Worm (Caenorhabditis elegans) whole organism, young adult: ENCODE results near the gene T06C10.3.

Source experiments
- B0019.2 ChIP-seq: fragments of 200-800 bp; sonication (Bioruptor generic); conservative IDR thresholded peaks from 2 replicates; pipeline ENCODE4 v1.3.6; 2022; ENCODE audit warnings: missing genetic modification reagents, missing genetic modification characterization, missing compliant biosample characterization
- B0035.1 ChIP-seq: sonication (generic microtip); optimal IDR thresholded peaks from 2 replicates; lab custom pipeline; 2016; ENCODE audit warnings: missing genetic modification characterization, mild to moderate bottlenecking, missing compliant biosample characterization, missing genotype, missing genetic modification reagents
- B0261.1 ChIP-seq: sonication (generic microtip); optimal IDR thresholded peaks from 2 replicates; lab custom pipeline; 2016; ENCODE audit warnings: mild to moderate bottlenecking, missing genetic modification characterization, moderate library complexity, missing compliant biosample characterization
- C06A6.2 ChIP-seq: fragments of 200-800 bp; sonication (Bioruptor generic); conservative IDR thresholded peaks from 2 replicates; pipeline ENCODE4 v1.3.6; 2022; ENCODE audit warnings: missing genetic modification characterization, missing compliant biosample characterization
- D2030.7 ChIP-seq: fragments of 200-800 bp; sonication (Bioruptor generic); IDR thresholded peaks from 2 replicates; pipeline ENCODE4 v1.3.6; 2022; ENCODE audit warnings: missing genetic modification reagents, missing genetic modification characterization, missing compliant biosample characterization
- F23B12.7 ChIP-seq: sonication (generic microtip); optimal IDR thresholded peaks from 2 replicates; lab custom pipeline; 2017; ENCODE audit warnings: missing genetic modification characterization, mild to moderate bottlenecking, missing compliant biosample characterization, antibody characterized with exemption, moderate library complexity; ENCODE audit not compliant: insufficient read depth
- F37B4.10 ChIP-seq: fragments of 200-800 bp; sonication (Bioruptor generic); IDR thresholded peaks from 2 replicates; pipeline ENCODE4 v1.3.6; 2022; ENCODE audit warnings: missing genetic modification characterization, missing compliant biosample characterization
- F52B5.7 ChIP-seq: sonication (generic microtip); optimal IDR thresholded peaks from 2 replicates; lab custom pipeline; 2016; ENCODE audit warnings: mild to moderate bottlenecking, missing genetic modification characterization, missing compliant biosample characterization
- T07F8.4 ChIP-seq: sonication (generic microtip); optimal IDR thresholded peaks from 2 replicates; lab custom pipeline; 2016; ENCODE audit warnings: mild to moderate bottlenecking, missing genetic modification characterization, moderate library complexity, missing compliant biosample characterization
- Y56A3A.18 ChIP-seq: fragments of 200-800 bp; sonication (Bioruptor generic); IDR thresholded peaks from 2 replicates; pipeline ENCODE4 v1.3.6; 2022; ENCODE audit warnings: missing genetic modification reagents, missing genetic modification characterization, missing compliant biosample characterization
- Y67H2A.10 ChIP-seq: fragments of 200-800 bp; sonication (Bioruptor generic); conservative IDR thresholded peaks from 2 replicates; pipeline ENCODE4 v1.3.6; 2022; ENCODE audit warnings: missing genetic modification reagents, missing genetic modification characterization, missing compliant biosample characterization
- Y79H2A.3 ChIP-seq: fragments of 200-800 bp; sonication (Bioruptor generic); conservative IDR thresholded peaks from 2 replicates; pipeline ENCODE4 v1.3.6; 2022; ENCODE audit warnings: missing genetic modification reagents, missing genetic modification characterization, missing compliant biosample characterization
- ZK185.1 ChIP-seq: sonication (generic microtip); optimal IDR thresholded peaks from 2 replicates; lab custom pipeline; 2016; ENCODE audit warnings: mild to moderate bottlenecking, missing genetic modification characterization, missing compliant biosample characterization; ENCODE audit not compliant: poor library complexity, severe bottlenecking
- akir-1 ChIP-seq: fragments of 200-800 bp; sonication (Bioruptor generic); optimal IDR thresholded peaks from 2 replicates; lab custom pipeline; 2018; ENCODE audit warnings: mild to moderate bottlenecking, missing genetic modification characterization, moderate library complexity, missing compliant biosample characterization
- ama-1 ChIP-seq, 3 experiments: fragments of 150-350 bp in 1 of 3; sonication (generic microtip) in 2 of 3; optimal IDR thresholded peaks; 2 replicates each; lab custom pipeline; 2014 to 2018; ENCODE audit warnings: missing biosample characterization in 2 of 3, missing genetic modification characterization in 2 of 3, missing genetic modification reagents in 2 of 3
- aptf-2 ChIP-seq: fragments of 200-800 bp; sonication (Bioruptor generic); conservative IDR thresholded peaks from 2 replicates; pipeline ENCODE4 v1.3.6; 2022; ENCODE audit warnings: missing genetic modification reagents, missing genetic modification characterization, missing compliant biosample characterization
- atf-7 ChIP-seq: sonication (generic microtip); optimal IDR thresholded peaks from 2 replicates; lab custom pipeline; 2017; ENCODE audit warnings: mild to moderate bottlenecking, missing genetic modification characterization, missing compliant biosample characterization
- attf-5 ChIP-seq: fragments of 200-800 bp; sonication (Bioruptor generic); optimal IDR thresholded peaks from 2 replicates; lab custom pipeline; 2018; ENCODE audit warnings: mild to moderate bottlenecking, missing genetic modification characterization, missing compliant biosample characterization
- die-1 ChIP-seq: sonication (generic microtip); optimal IDR thresholded peaks from 2 replicates; lab custom pipeline; 2016; ENCODE audit warnings: missing genotype, mild to moderate bottlenecking, missing genetic modification characterization, missing compliant biosample characterization
- dox-1 ChIP-seq: fragments of 200-800 bp; sonication (Bioruptor generic); IDR thresholded peaks from 2 replicates; pipeline ENCODE4 v1.3.6; 2022; ENCODE audit warnings: missing genetic modification reagents, missing genetic modification characterization, missing compliant biosample characterization
- dpl-1 ChIP-seq: fragments of 150-350 bp; optimal IDR thresholded peaks from 2 replicates; lab custom pipeline; 2014; ENCODE audit warnings: missing biosample characterization, missing genetic modification reagents, missing genetic modification characterization
- efl-1 ChIP-seq: fragments of 150-350 bp; optimal IDR thresholded peaks from 2 replicates; lab custom pipeline; 2014; ENCODE audit warnings: missing biosample characterization, missing genetic modification reagents, missing genetic modification characterization
- gei-17 ChIP-seq: fragments of 200-800 bp; sonication (Bioruptor generic); optimal IDR thresholded peaks from 2 replicates; lab custom pipeline; 2018; ENCODE audit warnings: mild to moderate bottlenecking, missing genetic modification characterization, missing compliant biosample characterization
- him-1 ChIP-seq: sonication (generic microtip); optimal IDR thresholded peaks from 2 replicates; lab custom pipeline; 2016; ENCODE audit warnings: missing genotype, missing genetic modification reagents, missing genetic modification characterization, missing compliant biosample characterization
- hrde-1 ChIP-seq: sonication (generic microtip); optimal IDR thresholded peaks from 2 replicates; lab custom pipeline; 2016; ENCODE audit warnings: missing genetic modification characterization, mild to moderate bottlenecking, missing compliant biosample characterization, moderate library complexity, missing genotype, missing genetic modification reagents, borderline replicate concordance
- hsf-1 ChIP-seq: fragments of 200-800 bp; sonication (Bioruptor generic); IDR thresholded peaks from 2 replicates; pipeline ENCODE4 v1.3.6; 2022; ENCODE audit warnings: missing genetic modification reagents, missing genetic modification characterization, missing compliant biosample characterization
- lin-35 ChIP-seq, 3 experiments: fragments of 150-350 bp in 2 of 3; sonication (generic microtip) in 1 of 3; optimal IDR thresholded peaks; 2 replicates each; lab custom pipeline; 2014 to 2018; ENCODE audit warnings: missing biosample characterization in 3 of 3, missing genetic modification characterization in 3 of 3, missing genetic modification reagents in 3 of 3
- lir-1 ChIP-seq: fragments of 200-800 bp; sonication (Bioruptor generic); conservative IDR thresholded peaks from 2 replicates; pipeline ENCODE4 v1.3.6; 2022; ENCODE audit warnings: missing genetic modification reagents, missing genetic modification characterization, missing compliant biosample characterization
- lsl-1 ChIP-seq: fragments of 200-800 bp; sonication (Bioruptor generic); optimal IDR thresholded peaks from 2 replicates; lab custom pipeline; 2018; ENCODE audit warnings: mild to moderate bottlenecking, missing genetic modification characterization, moderate library complexity, missing compliant biosample characterization
- lsy-27 ChIP-seq: sonication (generic microtip); optimal IDR thresholded peaks from 2 replicates; lab custom pipeline; 2017; ENCODE audit warnings: missing genetic modification characterization, mild to moderate bottlenecking, missing compliant biosample characterization, antibody characterized with exemption, missing genotype, borderline replicate concordance; ENCODE audit not compliant: insufficient read depth
- mcd-1 ChIP-seq: fragments of 200-800 bp; sonication (Bioruptor generic); IDR thresholded peaks from 2 replicates; pipeline ENCODE4 v1.3.6; 2022; ENCODE audit warnings: missing genetic modification reagents, missing genetic modification characterization, missing compliant biosample characterization
- nhr-80 ChIP-seq: sonication (generic microtip); optimal IDR thresholded peaks from 2 replicates; lab custom pipeline; 2016; ENCODE audit warnings: missing genetic modification characterization, missing compliant biosample characterization
- nhr-90 ChIP-seq: sonication (generic microtip); optimal IDR thresholded peaks from 2 replicates; lab custom pipeline; 2016; ENCODE audit warnings: missing genotype, mild to moderate bottlenecking, missing genetic modification characterization, missing compliant biosample characterization
- snpc-1.1 ChIP-seq: sonication (generic microtip); optimal IDR thresholded peaks from 2 replicates; lab custom pipeline; 2017; ENCODE audit warnings: missing genetic modification characterization, mild to moderate bottlenecking, missing compliant biosample characterization, antibody characterized with exemption, moderate library complexity, missing genotype, missing genetic modification reagents; ENCODE audit not compliant: insufficient read depth
- snpc-4 ChIP-seq, 5 experiments: fragments of 150-350 bp in 1 of 5; sonication (generic microtip) in 4 of 5; optimal IDR thresholded peaks; 2 replicates each; lab custom pipeline; 2014 to 2018; ENCODE audit warnings: missing genetic modification characterization in 5 of 5, missing biosample characterization in 3 of 5, antibody characterized with exemption in 2 of 5, mild to moderate bottlenecking in 2 of 5, missing compliant biosample characterization in 2 of 5, missing genotype in 2 of 5, moderate library complexity in 2 of 5, missing genetic modification reagents in 1 of 5
- somi-1 ChIP-seq: fragments of 200-800 bp; sonication (Bioruptor generic); optimal IDR thresholded peaks from 2 replicates; lab custom pipeline; 2018; ENCODE audit warnings: mild to moderate bottlenecking, missing genetic modification characterization, missing compliant biosample characterization
- unc-130 ChIP-seq: sonication (generic microtip); optimal IDR thresholded peaks from 2 replicates; lab custom pipeline; 2016; ENCODE audit warnings: missing genetic modification reagents, missing genetic modification characterization, missing compliant biosample characterization
- zfh-2 ChIP-seq: fragments of 200-800 bp; sonication (Bioruptor generic); conservative IDR thresholded peaks from 2 replicates; pipeline ENCODE4 v1.3.6; 2022; ENCODE audit warnings: missing genetic modification reagents, missing genetic modification characterization, missing compliant biosample characterization
- zim-3 ChIP-seq: sonication (generic microtip); optimal IDR thresholded peaks from 2 replicates; lab custom pipeline; 2017; ENCODE audit warnings: mild to moderate bottlenecking, missing genetic modification characterization, moderate library complexity, missing compliant biosample characterization
- ztf-18 ChIP-seq: sonication (generic microtip); optimal IDR thresholded peaks from 2 replicates; lab custom pipeline; 2016; ENCODE audit warnings: missing genotype, mild to moderate bottlenecking, missing genetic modification characterization, missing compliant biosample characterization
- ztf-3 ChIP-seq: fragments of 200-800 bp; sonication (Bioruptor generic); optimal IDR thresholded peaks from 2 replicates; lab custom pipeline; 2018; ENCODE audit warnings: mild to moderate bottlenecking, missing genetic modification characterization, missing compliant biosample characterization

Gene T06C10.3

ce11 chrIV:7870451-7870850 is at the start of gene T06C10.3:
Gene T06C10.3 (plus strand): TSS chrIV:7870751.
- no peak for TF ChIP-seq hsf-1 (GFP tag; lab: Robert Waterston, UW)
- TF ChIP-seq snpc-4 (GFP tag; optimal IDR thresholded peaks at IDR 0.05; lab: Kevin White, UChicago): no peak
- no peak for TF ChIP-seq snpc-4 (tag; optimal IDR thresholded peaks at IDR 0.05; lab: Kevin White, UChicago)

- TF ChIP-seq zim-3 (tag; lab: Kevin White, UChicago) (no peak), Y67H2A.10 (no peak), B0261.1 (tag; lab: Kevin White, UChicago) (no peak), F52B5.7 (no peak), F23B12.7 (no peak), somi-1 (GFP tag; lab: Kevin White, UChicago) (no peak), atf-7 (tag; lab: Kevin White, UChicago) (no peak), lsl-1 (GFP tag; lab: Kevin White, UChicago) (no peak), B0019.2 (no peak), unc-130 (GFP tag; lab: Kevin White, UChicago) (no peak), gei-17 (GFP tag; lab: Kevin White, UChicago) (no peak)
Measured at ce11 chrIV:7822524-7822923, 48.0 kb upstream of the T06C10.3 start, which contains the start of gene T14A8.2. Gene T14A8.2 (minus strand): TSS chrIV:7822624.

- no peak for TF ChIP-seq attf-5 (GFP tag; lab: Kevin White, UChicago)
- no peak for TF ChIP-seq C06A6.2
- TF ChIP-seq nhr-90 (tag; lab: Kevin White, UChicago): no peak
- TF ChIP-seq dox-1 (GFP tag; lab: Robert Waterston, UW): no peak
- TF ChIP-seq ZK185.1: no peak
- no peak for TF ChIP-seq zfh-2 (GFP tag; lab: Robert Waterston, UW)
- TF ChIP-seq ztf-3 (GFP tag; lab: Kevin White, UChicago): no peak
- no peak for TF ChIP-seq mcd-1
- TF ChIP-seq Y56A3A.18 (GFP tag; lab: Robert Waterston, UW): no peak
- no peak for TF ChIP-seq B0035.1 (tag; lab: Kevin White, UChicago)
- TF ChIP-seq, all 124 proteins: peak for 0
Measured at ce11 chrIV:7824649-7825048, 45.9 kb upstream of the T06C10.3 start.

- TF ChIP-seq F37B4.10: no peak
- TF ChIP-seq gei-17 (GFP tag; lab: Kevin White, UChicago): no peak
- peak; percentile 38 for TF ChIP-seq nhr-80
- TF ChIP-seq unc-130 (GFP tag; lab: Kevin White, UChicago): no peak
- TF ChIP-seq aptf-2 (GFP tag; lab: Robert Waterston, UW): no peak
- no peak for TF ChIP-seq ama-1 (optimal IDR thresholded peaks at IDR 0.05; lab: Kevin White, UChicago)
- no peak for TF ChIP-seq ama-1 (GFP tag; optimal IDR thresholded peaks at IDR 0.05; lab: Kevin White, UChicago)
- TF ChIP-seq efl-1 (GFP tag; lab: Kevin White, UChicago): peak; percentile 80
- no peak for TF ChIP-seq lir-1
- no peak for TF ChIP-seq die-1 (tag; lab: Kevin White, UChicago)
- TF ChIP-seq snpc-4 (GFP tag; optimal IDR thresholded peaks at IDR 0.05; lab: Kevin White, UChicago): no peak
- peak in 2 of 4 experiments; percentile 10 to 36 for TF ChIP-seq snpc-4 (tag; optimal IDR thresholded peaks at IDR 0.05; lab: Kevin White, UChicago)
- no peak for TF ChIP-seq ztf-18 (tag; lab: Kevin White, UChicago)
- no peak for TF ChIP-seq lsy-27 (tag; lab: Kevin White, UChicago)
- no peak for TF ChIP-seq T07F8.4 (tag; lab: Kevin White, UChicago)
- peak; percentile 6 for TF ChIP-seq him-1 (tag; lab: Kevin White, UChicago)
- peak; percentile 7 for TF ChIP-seq snpc-1.1 (tag; lab: Kevin White, UChicago)
- no peak for TF ChIP-seq akir-1 (GFP tag; lab: Kevin White, UChicago)
- peak; percentile 45 for TF ChIP-seq dpl-1
- no peak for TF ChIP-seq lin-35 (GFP tag; optimal IDR thresholded peaks at IDR 0.05; lab: Kevin White, UChicago)
- TF ChIP-seq D2030.7 (GFP tag; lab: Robert Waterston, UW): peak; percentile 73
- 0 out of 2 replicates have a peak, but pooled peaks have one; percentile 10 for TF ChIP-seq mcd-1
- TF ChIP-seq ztf-3 (GFP tag; lab: Kevin White, UChicago): no peak
- no peak for TF ChIP-seq hrde-1 (tag; lab: Kevin White, UChicago)
- TF ChIP-seq Y79H2A.3 (GFP tag; lab: Robert Waterston, UW): no peak
Measured at ce11 chrIV:7829275-7829938, 41.1 kb upstream of the T06C10.3 start, which contains the start of gene C06A6.4. Gene C06A6.4 (minus strand): TSS chrIV:7829298.
